Worm (Caenorhabditis elegans) whole organism, young adult: ENCODE results near the gene F36H5.17.

Experiments used
- F37B4.10 ChIP-seq: fragments of 200-800 bp; sonication (Bioruptor generic); IDR thresholded peaks from 2 replicates; pipeline ENCODE4 v1.3.6; 2022; ENCODE audit warnings: missing genetic modification characterization, missing compliant biosample characterization
- Y67H2A.10 ChIP-seq: fragments of 200-800 bp; sonication (Bioruptor generic); conservative IDR thresholded peaks from 2 replicates; pipeline ENCODE4 v1.3.6; 2022; ENCODE audit warnings: missing genetic modification reagents, missing genetic modification characterization, missing compliant biosample characterization
- ama-1 ChIP-seq, 3 experiments: fragments of 150-350 bp in 1 of 3; sonication (generic microtip) in 2 of 3; optimal IDR thresholded peaks; 2 replicates each; lab custom pipeline; 2014 to 2018; ENCODE audit warnings: missing biosample characterization in 2 of 3, missing genetic modification characterization in 2 of 3, missing genetic modification reagents in 2 of 3
- lin-54 ChIP-seq: fragments of 200-800 bp; sonication (Bioruptor generic); optimal IDR thresholded peaks from 2 replicates; lab custom pipeline; 2018; ENCODE audit warnings: mild to moderate bottlenecking, missing genetic modification characterization, missing compliant biosample characterization
- unc-130 ChIP-seq: sonication (generic microtip); optimal IDR thresholded peaks from 2 replicates; lab custom pipeline; 2016; ENCODE audit warnings: missing genetic modification reagents, missing genetic modification characterization, missing compliant biosample characterization
- unc-62 ChIP-seq: fragments of 150-350 bp; optimal IDR thresholded peaks from 2 replicates; lab custom pipeline; 2014; ENCODE audit warnings: missing biosample characterization, missing genetic modification reagents, missing genetic modification characterization
- ztf-25 ChIP-seq: fragments of 200-800 bp; sonication (Bioruptor generic); IDR thresholded peaks from 2 replicates; pipeline ENCODE4 v1.3.6; 2022; ENCODE audit warnings: missing genetic modification reagents, missing genetic modification characterization, missing compliant biosample characterization

DNA sequence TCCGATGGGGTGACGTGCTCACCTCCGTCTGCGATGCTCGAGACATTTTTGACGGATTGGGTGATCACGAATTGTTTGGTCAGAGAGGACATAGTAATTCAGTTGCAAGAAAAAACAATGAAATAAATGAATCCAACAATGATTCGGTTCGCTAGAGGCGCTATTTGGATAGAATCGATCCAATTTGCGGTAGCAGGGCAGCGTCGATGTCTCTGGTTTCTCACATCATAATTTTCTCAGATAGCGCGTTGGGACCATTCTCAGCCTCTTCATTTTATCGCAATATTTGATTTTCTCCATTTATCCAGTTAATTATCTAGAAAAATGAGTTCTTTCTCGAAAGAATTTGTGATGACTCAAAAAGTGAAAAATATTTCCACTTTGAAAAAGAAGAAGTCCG, 49.6 kb downstream of the F36H5.17 start, which contains the start of gene sdz-18:
- TF ChIP-seq ama-1 (optimal IDR thresholded peaks at IDR 0.05; lab: Kevin White, UChicago) (no peak), ama-1 (GFP tag; optimal IDR thresholded peaks at IDR 0.05; lab: Kevin White, UChicago) (no peak), F37B4.10 (GFP tag; lab: Robert Waterston, UW) (no peak), unc-130 (GFP tag; lab: Kevin White, UChicago) (no peak), Y67H2A.10 (GFP tag; lab: Robert Waterston, UW) (no peak), ztf-25 (GFP tag; lab: Robert Waterston, UW) (no peak), unc-62 (no peak), lin-54 (GFP tag; lab: Kevin White, UChicago) (no peak)
